Fruit fly (Drosophila melanogaster) whole organism, embryonic: ENCODE measurements around the gene HSPBAP1.

Source experiments
- Atf6 ChIP-seq: fragments of 200-800 bp; sonication (Bioruptor generic); IDR thresholded peaks from 2 replicates; pipeline ENCODE4 v1.3.6; 2022; ENCODE audit warnings: missing biosample characterization, missing genetic modification characterization
- BEAF-32 ChIP-seq: fragments of 200-800 bp; sonication (Bioruptor generic); optimal IDR thresholded peaks from 3 replicates; lab custom pipeline; 2017; ENCODE audit warnings: missing biosample characterization, missing genetic modification characterization, mild to moderate bottlenecking, moderate library complexity, missing genetic modification reagents
- C15 ChIP-seq: fragments of 200-800 bp; sonication (Bioruptor generic); IDR thresholded peaks from 3 replicates; pipeline ENCODE4 v1.3.6; 2022; ENCODE audit warnings: missing biosample characterization, missing genetic modification characterization
- CG11695 ChIP-seq: fragments of 200-800 bp; sonication (Bioruptor generic); IDR thresholded peaks from 3 replicates; pipeline ENCODE4 v1.3.6; 2022; ENCODE audit warnings: missing biosample characterization, missing genetic modification characterization
- CG12236 ChIP-seq: fragments of 200-800 bp; sonication (Bioruptor generic); optimal IDR thresholded peaks from 2 replicates; lab custom pipeline; 2016; ENCODE audit warnings: missing biosample characterization, missing genetic modification characterization
- CG12659 ChIP-seq: fragments of 200-800 bp; sonication (Bioruptor generic); optimal IDR thresholded peaks from 3 replicates; lab custom pipeline; 2017; ENCODE audit warnings: mild to moderate bottlenecking, missing biosample characterization, missing genetic modification reagents, missing genetic modification characterization
- CG12744 ChIP-seq: fragments of 200-800 bp; sonication (Bioruptor generic); optimal IDR thresholded peaks from 2 replicates; lab custom pipeline; 2016; ENCODE audit warnings: missing biosample characterization, missing genetic modification characterization
- CG13775 ChIP-seq: fragments of 200-800 bp; sonication (Bioruptor generic); optimal IDR thresholded peaks from 3 replicates; lab custom pipeline; 2017; ENCODE audit warnings: missing biosample characterization, mild to moderate bottlenecking, missing genetic modification characterization
- CG14014 ChIP-seq: fragments of 200-800 bp; sonication (Bioruptor generic); IDR thresholded peaks from 2 replicates; pipeline ENCODE4 v1.3.6; 2022; ENCODE audit warnings: missing biosample characterization, missing genetic modification characterization
- CG14860 ChIP-seq: fragments of 200-800 bp; sonication (Bioruptor generic); IDR thresholded peaks from 3 replicates; pipeline ENCODE4 v1.3.6; 2022; ENCODE audit warnings: missing biosample characterization, missing genetic modification characterization; ENCODE audit not compliant: partially characterized antibody
- CG1529 ChIP-seq: fragments of 200-800 bp; sonication (Bioruptor generic); optimal IDR thresholded peaks from 3 replicates; lab custom pipeline; 2018; ENCODE audit warnings: missing biosample characterization, missing genetic modification characterization
- CG15696 ChIP-seq: fragments of 200-800 bp; sonication (Bioruptor generic); optimal IDR thresholded peaks from 2 replicates; lab custom pipeline; 2019; ENCODE audit warnings: missing biosample characterization, mild to moderate bottlenecking, missing genetic modification characterization, moderate library complexity
- CG1603 ChIP-seq: fragments of 200-800 bp; sonication (Bioruptor generic); optimal IDR thresholded peaks from 2 replicates; lab custom pipeline; 2019; ENCODE audit warnings: missing biosample characterization, mild to moderate bottlenecking, missing genetic modification characterization, moderate library complexity
- CG17612 ChIP-seq: fragments of 200-800 bp; sonication (Bioruptor generic); IDR thresholded peaks from 2 replicates; pipeline ENCODE4 v1.3.6; 2022; ENCODE audit warnings: missing biosample characterization, missing genetic modification characterization
- CG18476 ChIP-seq: fragments of 200-800 bp; sonication (Bioruptor generic); optimal IDR thresholded peaks from 2 replicates; lab custom pipeline; 2016; ENCODE audit warnings: missing biosample characterization, mild to moderate bottlenecking, missing genetic modification characterization
- CG34422 ChIP-seq: fragments of 200-800 bp; sonication (Bioruptor generic); IDR thresholded peaks from 3 replicates; pipeline ENCODE4 v1.3.6; 2022; ENCODE audit warnings: missing biosample characterization, missing genetic modification characterization
- CG4617 ChIP-seq: fragments of 200-800 bp; sonication (Bioruptor generic); optimal IDR thresholded peaks from 3 replicates; lab custom pipeline; 2016; ENCODE audit warnings: missing biosample characterization, missing genetic modification characterization, borderline replicate concordance
- CG8944 ChIP-seq: fragments of 200-800 bp; sonication (Bioruptor generic); optimal IDR thresholded peaks from 3 replicates; lab custom pipeline; 2016; ENCODE audit warnings: missing biosample characterization, missing genetic modification characterization
- CG9437 ChIP-seq: fragments of 200-800 bp; sonication (Bioruptor generic); optimal IDR thresholded peaks from 2 replicates; lab custom pipeline; 2018; ENCODE audit warnings: missing biosample characterization, mild to moderate bottlenecking, missing genetic modification characterization
- CG9797 ChIP-seq: fragments of 200-800 bp; sonication (Bioruptor generic); optimal IDR thresholded peaks from 3 replicates; lab custom pipeline; 2018; ENCODE audit warnings: missing biosample characterization, mild to moderate bottlenecking, missing genetic modification characterization
- D ChIP-seq, 2 experiments: fragments of 200-800 bp in 1 of 2; fragments of >200 bp in 1 of 2; sonication (Bioruptor generic) in 1 of 2; optimal IDR thresholded peaks; 2 replicates in 1 of 2; 3 replicates in 1 of 2; lab custom pipeline; 2017; ENCODE audit warnings: mild to moderate bottlenecking in 1 of 2, missing biosample characterization in 1 of 2, missing genetic modification characterization in 1 of 2, missing genetic modification reagents in 1 of 2
- Dek ChIP-seq: fragments of 200-800 bp; sonication (Bioruptor generic); optimal IDR thresholded peaks from 3 replicates; lab custom pipeline; 2019; ENCODE audit warnings: missing biosample characterization, mild to moderate bottlenecking, missing genetic modification characterization, moderate library complexity
- Dp ChIP-seq: fragments of 200-800 bp; sonication (Bioruptor generic); optimal IDR thresholded peaks from 2 replicates; lab custom pipeline; 2018; ENCODE audit warnings: missing biosample characterization, mild to moderate bottlenecking, missing genetic modification characterization, moderate library complexity
- E2f2 ChIP-seq: fragments of 200-800 bp; sonication (Bioruptor generic); IDR thresholded peaks from 2 replicates; pipeline ENCODE4 v1.3.6; 2022; ENCODE audit warnings: missing biosample characterization, missing genetic modification characterization
- Elba2 ChIP-seq: fragments of 200-800 bp; sonication (Bioruptor generic); optimal IDR thresholded peaks from 3 replicates; lab custom pipeline; 2016; ENCODE audit warnings: missing biosample characterization, missing genetic modification characterization
- Hr3 ChIP-seq: fragments of 200-800 bp; sonication (Bioruptor generic); optimal IDR thresholded peaks from 3 replicates; lab custom pipeline; 2016; ENCODE audit warnings: missing biosample characterization, missing genetic modification characterization
- MESR4 ChIP-seq: fragments of 200-800 bp; sonication (Bioruptor generic); optimal IDR thresholded peaks from 2 replicates; lab custom pipeline; 2018; ENCODE audit warnings: missing biosample characterization, mild to moderate bottlenecking, missing genetic modification characterization, moderate library complexity
- Mad ChIP-seq: fragments of 200-800 bp; sonication (Bioruptor generic); optimal IDR thresholded peaks from 2 replicates; lab custom pipeline; 2016; ENCODE audit warnings: missing biosample characterization, missing genetic modification characterization
- NK7.1 ChIP-seq: fragments of 200-800 bp; sonication (Bioruptor generic); optimal IDR thresholded peaks from 3 replicates; lab custom pipeline; 2016; ENCODE audit warnings: missing biosample characterization, missing genetic modification characterization
- Nf-YB ChIP-seq: fragments of 200-800 bp; sonication (Bioruptor generic); optimal IDR thresholded peaks from 3 replicates; lab custom pipeline; 2019; ENCODE audit warnings: missing biosample characterization, mild to moderate bottlenecking, missing genetic modification characterization, moderate library complexity
- Nf-YC ChIP-seq: fragments of 200-800 bp; optimal IDR thresholded peaks from 3 replicates; lab custom pipeline; 2019; ENCODE audit warnings: missing biosample characterization, mild to moderate bottlenecking, missing genetic modification characterization, moderate library complexity
- Spps ChIP-seq: fragments of 200-800 bp; sonication (Bioruptor generic); optimal IDR thresholded peaks from 2 replicates; lab custom pipeline; 2018; ENCODE audit warnings: missing biosample characterization, mild to moderate bottlenecking, missing genetic modification characterization
- bbx ChIP-seq: fragments of 200-800 bp; sonication (Bioruptor generic); IDR thresholded peaks from 2 replicates; pipeline ENCODE4 v1.3.6; 2022; ENCODE audit warnings: missing biosample characterization, missing genetic modification characterization; ENCODE audit not compliant: partially characterized antibody
- chinmo ChIP-seq: fragments of 200-800 bp; sonication (Bioruptor generic); IDR thresholded peaks from 4 replicates; pipeline ENCODE4 v1.3.6; 2022; ENCODE audit warnings: missing biosample characterization, missing genetic modification characterization; ENCODE audit not compliant: partially characterized antibody
- gfzf ChIP-seq: fragments of 200-800 bp; sonication (Bioruptor generic); optimal IDR thresholded peaks from 2 replicates; lab custom pipeline; 2016; ENCODE audit warnings: missing biosample characterization, mild to moderate bottlenecking, missing genetic modification characterization, moderate library complexity
- hb ChIP-seq: fragments of 200-800 bp; sonication (Bioruptor generic); IDR thresholded peaks from 3 replicates; pipeline ENCODE4 v1.3.6; 2022; ENCODE audit warnings: missing biosample characterization, missing genetic modification characterization; ENCODE audit not compliant: partially characterized antibody
- oc ChIP-seq: fragments of 200-800 bp; sonication (Bioruptor generic); optimal IDR thresholded peaks from 2 replicates; lab custom pipeline; 2018; ENCODE audit warnings: missing biosample characterization, mild to moderate bottlenecking, missing genetic modification characterization, moderate library complexity
- pita ChIP-seq: fragments of 200-800 bp; sonication (Bioruptor generic); optimal IDR thresholded peaks from 2 replicates; lab custom pipeline; 2017; ENCODE audit warnings: missing biosample characterization, mild to moderate bottlenecking, missing genetic modification characterization
- pzg ChIP-seq: fragments of 200-800 bp; sonication (Bioruptor generic); optimal IDR thresholded peaks from 3 replicates; lab custom pipeline; 2018; ENCODE audit warnings: missing biosample characterization, mild to moderate bottlenecking, missing genetic modification characterization, moderate library complexity
- sc ChIP-seq, 3 experiments: fragments of >200 bp in 2 of 3; fragments of 200-800 bp in 1 of 3; sonication (Bioruptor generic) in 1 of 3; optimal IDR thresholded peaks; 2 replicates in 2 of 3; 3 replicates in 1 of 3; lab custom pipeline; 2017; ENCODE audit warnings: mild to moderate bottlenecking in 1 of 3, missing biosample characterization in 1 of 3, missing genetic modification characterization in 1 of 3, missing genetic modification reagents in 1 of 3
- sd ChIP-seq: fragments of 200-800 bp; sonication (Bioruptor generic); optimal IDR thresholded peaks from 3 replicates; lab custom pipeline; 2018; ENCODE audit warnings: missing biosample characterization, mild to moderate bottlenecking, missing genetic modification characterization, moderate library complexity
- sens ChIP-seq: fragments of 200-800 bp; sonication (Bioruptor generic); peaks from one replicate; lab custom pipeline; 2016; ENCODE audit warnings: missing biosample characterization, missing genetic modification characterization
- sna ChIP-seq: fragments of 200-800 bp; sonication (Bioruptor generic); IDR thresholded peaks from 2 replicates; pipeline ENCODE4 v1.3.6; 2022; ENCODE audit warnings: missing biosample characterization, missing genetic modification characterization; ENCODE audit not compliant: partially characterized antibody
- sug ChIP-seq: fragments of 200-800 bp; optimal IDR thresholded peaks from 2 replicates; lab custom pipeline; 2019; ENCODE audit warnings: missing biosample characterization, mild to moderate bottlenecking, missing genetic modification characterization, moderate library complexity
- ttk ChIP-seq: fragments of 200-800 bp; sonication (Bioruptor generic); IDR thresholded peaks from 2 replicates; pipeline ENCODE4 v2.1.2; 2022; ENCODE audit warnings: missing biosample characterization, missing genetic modification characterization
- tx ChIP-seq: fragments of 200-800 bp; sonication (Bioruptor generic); optimal IDR thresholded peaks from 2 replicates; lab custom pipeline; 2016; ENCODE audit warnings: missing biosample characterization, missing genetic modification characterization
- unc-4 ChIP-seq: fragments of 200-800 bp; sonication (Bioruptor generic); IDR thresholded peaks from 2 replicates; pipeline ENCODE4 v1.3.6; 2022; ENCODE audit warnings: missing biosample characterization, missing genetic modification characterization; ENCODE audit not compliant: partially characterized antibody
- vvl ChIP-seq: fragments of 200-800 bp; sonication (Bioruptor generic); IDR thresholded peaks from 2 replicates; pipeline ENCODE4 v1.3.6; 2022; ENCODE audit warnings: missing biosample characterization, missing genetic modification characterization

Gene HSPBAP1

dm6 chr3R:27677174-27677726 lies 17.8 kb upstream of the HSPBAP1 start, which contains the start of gene Hsdl2 (continued):
- no peak for TF ChIP-seq sd (tag; lab: Kevin White, UChicago)
- TF ChIP-seq CG9437 = peak; percentile 41
- TF ChIP-seq CG1603 (tag; lab: Kevin White, UChicago) = no peak
- peak; percentile 63; the same call in 2 of the 3 replicates for TF ChIP-seq CG14860 (GFP tag; lab: Robert Waterston, UW)
- no peak for TF ChIP-seq Spps (tag; lab: Kevin White, UChicago)
- TF ChIP-seq oc (tag; lab: Kevin White, UChicago) = no peak
- no peak for TF ChIP-seq CG11695 (GFP tag; lab: Robert Waterston, UW)
- TF ChIP-seq D (optimal IDR thresholded peaks at IDR 0.05; lab: Kevin White, UChicago) = no peak
- TF ChIP-seq D (GFP tag; optimal IDR thresholded peaks at IDR 0.05; lab: Kevin White, UChicago) = no peak
- TF ChIP-seq sug (tag; lab: Kevin White, UChicago) = no peak
- peak; percentile 91 for TF ChIP-seq sens
- no peak for TF ChIP-seq C15 (GFP tag; lab: Robert Waterston, UW)
- TF ChIP-seq hb (GFP tag; lab: Robert Waterston, UW) = peak; percentile 53; the same call in 1 of the 3 replicates
- TF ChIP-seq CG18476 (GFP tag; lab: Kevin White, UChicago) = peak; percentile 18
- peak; percentile 11 for TF ChIP-seq Dek (tag; lab: Kevin White, UChicago)
- TF ChIP-seq CG13775 (GFP tag; lab: Kevin White, UChicago) = peak; percentile 15
- no peak for TF ChIP-seq CG17612
- TF ChIP-seq NK7.1 = no peak
- no peak for TF ChIP-seq CG14014
- TF ChIP-seq CG8944 (GFP tag; lab: Kevin White, UChicago) = peak; percentile 4

- TF ChIP-seq chinmo (GFP tag; lab: Robert Waterston, UW) = 0 out of 4 replicates have a peak, but pooled peaks have one; percentile 16
- no peak for TF ChIP-seq CG12236 (GFP tag; lab: Kevin White, UChicago)
- no peak for TF ChIP-seq Atf6
- TF ChIP-seq CG4617 (GFP tag; lab: Kevin White, UChicago) = peak; percentile 3
- TF ChIP-seq ttk (GFP tag; lab: Robert Waterston, UW) = no peak
- TF ChIP-seq tx (GFP tag; lab: Kevin White, UChicago) = no peak
- peak; percentile 63 for TF ChIP-seq Elba2 (GFP tag; lab: Kevin White, UChicago)
- TF ChIP-seq CG1529 (GFP tag; lab: Kevin White, UChicago) = no peak
- TF ChIP-seq Mad (GFP tag; lab: Kevin White, UChicago) = no peak
- TF ChIP-seq E2f2 (GFP tag; lab: Robert Waterston, UW) = peak; percentile 90
- peak; percentile 59 for TF ChIP-seq pzg (GFP tag; lab: Kevin White, UChicago)
- no peak for TF ChIP-seq CG12744
- TF ChIP-seq CG9797 (GFP tag; lab: Kevin White, UChicago) = peak; percentile 61
- peak; percentile 54; the same call in 1 of the 2 replicates for TF ChIP-seq vvl (GFP tag; lab: Robert Waterston, UW)
- peak; percentile 46 for TF ChIP-seq MESR4 (GFP tag; lab: Kevin White, UChicago)
- peak; percentile 82 for TF ChIP-seq Dp (GFP tag; lab: Kevin White, UChicago)
- peak; percentile 74 for TF ChIP-seq gfzf (GFP tag; lab: Kevin White, UChicago)
- TF ChIP-seq unc-4 (GFP tag; lab: Robert Waterston, UW) = 0 out of 2 replicates have a peak, but pooled peaks have one; percentile 33
- TF ChIP-seq CG34422 (GFP tag; lab: Robert Waterston, UW) = peak; percentile 14; the same call in 1 of the 3 replicates
- TF ChIP-seq Nf-YB (GFP tag; lab: Kevin White, UChicago) = peak; percentile 84
- no peak for TF ChIP-seq sna (GFP tag; lab: Robert Waterston, UW)
- no peak for TF ChIP-seq CG15696
- TF ChIP-seq BEAF-32 (GFP tag; lab: Kevin White, UChicago) = peak; percentile 12
- TF ChIP-seq bbx (GFP tag; lab: Robert Waterston, UW) = peak; percentile 8; the same call in 1 of the 2 replicates
- peak; percentile 5 for TF ChIP-seq CG12659 (GFP tag; lab: Kevin White, UChicago)
- peak; percentile 84 for TF ChIP-seq Nf-YC (tag; lab: Kevin White, UChicago)
- no peak for TF ChIP-seq sc (optimal IDR thresholded peaks at IDR 0.05; lab: Kevin White, UChicago)
- TF ChIP-seq sc (GFP tag; optimal IDR thresholded peaks at IDR 0.05; lab: Kevin White, UChicago) = no peak
- TF ChIP-seq Hr3 (GFP tag; lab: Kevin White, UChicago) = no peak
- no peak for TF ChIP-seq pita (GFP tag; lab: Kevin White, UChicago)
These were observed 16.0 kb upstream of the HSPBAP1 start, which contains the start of gene CG12883 for dm6 chr3R:27679019-27679418. CG12883 (plus strand) TSS chr3R:27679291.
